Worm (Caenorhabditis elegans): ENCODE measurements around the gene dhs-15.

- TF ChIP-seq mes-2 (tag; optimal IDR thresholded peaks at IDR 0.05; ENCODE audit: poor library complexity, severe bottlenecking) (no peak), egl-27 (tag; optimal IDR thresholded peaks at IDR 0.05) (no peak), ZK546.5 (tag; optimal IDR thresholded peaks at IDR 0.05) (no peak), egl-43 (GFP tag; IDR thresholded peaks at IDR 0.05) (no peak), daf-8 (GFP tag; IDR thresholded peaks at IDR 0.05) (no peak), lsy-2 (tag; optimal IDR thresholded peaks at IDR 0.05) (no peak), ceh-32 (tag; optimal IDR thresholded peaks at IDR 0.05; ENCODE audit: poor library complexity) (no peak), aly-2 (tag; optimal IDR thresholded peaks at IDR 0.05) (no peak), fos-1 (tag; optimal IDR thresholded peaks at IDR 0.05) (no peak), nhr-6 (tag; optimal IDR thresholded peaks at IDR 0.05) (no peak)
These were observed 31.5 kb downstream of the dhs-15 start, which contains the start of gene srg-56 for ce11 chrV:2738174-2738573.
